Fruit fly (Drosophila melanogaster) whole organism, adult: ENCODE measurements around the gene Dyro.

ENCODE experiments used
- Hr96 ChIP-seq: fragments of 200-800 bp; sonication (Bioruptor generic); optimal IDR thresholded peaks from 2 replicates; lab custom pipeline; 2016; ENCODE audit warnings: missing biosample characterization, missing genetic modification characterization
- cic ChIP-seq: fragments of 200-800 bp; sonication (Bioruptor generic); optimal IDR thresholded peaks from 2 replicates; lab custom pipeline; 2017; ENCODE audit warnings: missing biosample characterization, mild to moderate bottlenecking, missing genetic modification characterization, moderate library complexity

- TF ChIP-seq cic (GFP tag; lab: Kevin White, UChicago), result no peak
- no peak for TF ChIP-seq Hr96 (GFP tag; lab: Kevin White, UChicago)
Measured at dm6 chr3L:11306145-11307031, 10.7 kb upstream of the Dyro start.
